Fruit fly (Drosophila melanogaster) whole organism, prepupa: Measurements from ENCODE around the gene CG13114.

Experiments
- Blimp-1 ChIP-seq: fragments of 200-800 bp; sonication (Bioruptor generic); optimal IDR thresholded peaks from 3 replicates; lab custom pipeline; 2017; ENCODE audit warnings: missing biosample characterization, missing genetic modification characterization, mild to moderate bottlenecking, moderate library complexity, missing genetic modification reagents
- CG10631 ChIP-seq: fragments of 200-800 bp; sonication (Bioruptor generic); optimal IDR thresholded peaks from 2 replicates; lab custom pipeline; 2016; ENCODE audit warnings: missing biosample characterization, missing genetic modification characterization
- CG10669 ChIP-seq: fragments of 200-800 bp; sonication (Bioruptor generic); optimal IDR thresholded peaks from 3 replicates; lab custom pipeline; 2018; ENCODE audit warnings: missing biosample characterization, mild to moderate bottlenecking, missing genetic modification characterization, moderate library complexity
- CG11902 ChIP-seq: fragments of 200-800 bp; sonication (Bioruptor generic); optimal IDR thresholded peaks from 3 replicates; lab custom pipeline; 2016; ENCODE audit warnings: missing biosample characterization, missing genetic modification characterization
- CG15336 ChIP-seq: fragments of 200-800 bp; sonication (Bioruptor generic); IDR thresholded peaks from 2 replicates; pipeline ENCODE4 v1.3.6; 2022; ENCODE audit warnings: missing biosample characterization, missing genetic modification characterization
- CG1621 ChIP-seq: fragments of 200-800 bp; sonication (Bioruptor generic); optimal IDR thresholded peaks from 3 replicates; lab custom pipeline; 2018; ENCODE audit warnings: missing biosample characterization, mild to moderate bottlenecking, missing genetic modification characterization
- CG3032 ChIP-seq: fragments of 200-800 bp; optimal IDR thresholded peaks from 2 replicates; lab custom pipeline; 2019; ENCODE audit warnings: missing biosample characterization, mild to moderate bottlenecking, missing genetic modification characterization, moderate library complexity
- CG31627 ChIP-seq: fragments of 200-800 bp; sonication (Bioruptor generic); optimal IDR thresholded peaks from 3 replicates; lab custom pipeline; 2016; ENCODE audit warnings: missing biosample characterization, missing genetic modification characterization
- CG34406 ChIP-seq: fragments of 200-800 bp; sonication (Bioruptor generic); optimal IDR thresholded peaks from 3 replicates; lab custom pipeline; 2016; ENCODE audit warnings: missing biosample characterization, missing genetic modification characterization
- CG6163 ChIP-seq: fragments of 200-800 bp; sonication (Bioruptor generic); IDR thresholded peaks from 3 replicates; pipeline ENCODE4 v1.3.6; 2022; ENCODE audit warnings: missing biosample characterization, missing genetic modification characterization
- CG6792 ChIP-seq: fragments of 200-800 bp; sonication (Bioruptor generic); optimal IDR thresholded peaks from 3 replicates; lab custom pipeline; 2016; ENCODE audit warnings: missing biosample characterization, missing genetic modification characterization
- CG6808 ChIP-seq: fragments of 200-800 bp; sonication (Bioruptor generic); optimal IDR thresholded peaks from 3 replicates; lab custom pipeline; 2017; ENCODE audit warnings: missing biosample characterization, missing genetic modification characterization, mild to moderate bottlenecking, moderate library complexity, missing genetic modification reagents
- CG7368 ChIP-seq: fragments of 200-800 bp; sonication (Bioruptor generic); optimal IDR thresholded peaks from 3 replicates; lab custom pipeline; 2016; ENCODE audit warnings: missing biosample characterization, missing genetic modification characterization
- CG8119 ChIP-seq: fragments of 200-800 bp; sonication (Bioruptor generic); IDR thresholded peaks from 3 replicates; pipeline ENCODE4 v1.3.6; 2022; ENCODE audit warnings: missing biosample characterization, missing genetic modification characterization
- Eip75B ChIP-seq: fragments of 200-800 bp; sonication (Bioruptor generic); optimal IDR thresholded peaks from 3 replicates; lab custom pipeline; 2016; ENCODE audit warnings: missing biosample characterization, missing genetic modification characterization
- Eip78C ChIP-seq: fragments of 200-800 bp; sonication (Bioruptor generic); peaks from one replicate; lab custom pipeline; 2016; ENCODE audit warnings: missing biosample characterization, missing genetic modification characterization
- Eip93F ChIP-seq: fragments of 200-800 bp; sonication (Bioruptor generic); optimal IDR thresholded peaks from 2 replicates; lab custom pipeline; 2016; ENCODE audit warnings: missing biosample characterization, mild to moderate bottlenecking, missing genetic modification characterization
- Ets96B ChIP-seq: fragments of 200-800 bp; optimal IDR thresholded peaks from 2 replicates; lab custom pipeline; 2019; ENCODE audit warnings: missing biosample characterization, mild to moderate bottlenecking, missing genetic modification characterization, moderate library complexity
- Hr38 ChIP-seq: sonication (Bioruptor generic); optimal IDR thresholded peaks from 2 replicates; lab custom pipeline; 2016; ENCODE audit warnings: missing biosample characterization, missing genetic modification characterization
- Hr39 ChIP-seq: fragments of 200-800 bp; sonication (Bioruptor generic); optimal IDR thresholded peaks from 2 replicates; lab custom pipeline; 2016; ENCODE audit warnings: missing biosample characterization, missing genetic modification characterization
- OdsH ChIP-seq: fragments of 200-800 bp; sonication (Bioruptor generic); optimal IDR thresholded peaks from 3 replicates; lab custom pipeline; 2016; ENCODE audit warnings: missing biosample characterization, missing genetic modification characterization
- Sox102F ChIP-seq: fragments of 200-800 bp; sonication (Bioruptor generic); optimal IDR thresholded peaks from 2 replicates; lab custom pipeline; 2016; ENCODE audit warnings: missing biosample characterization, mild to moderate bottlenecking, missing genetic modification characterization
- Sox14 ChIP-seq: fragments of 200-800 bp; sonication (Bioruptor generic); optimal IDR thresholded peaks from 3 replicates; lab custom pipeline; 2016; ENCODE audit warnings: missing biosample characterization, missing genetic modification characterization
- achi ChIP-seq: fragments of 200-800 bp; sonication (Bioruptor generic); optimal IDR thresholded peaks from 3 replicates; lab custom pipeline; 2016; ENCODE audit warnings: missing biosample characterization, missing genetic modification characterization
- acj6 ChIP-seq: fragments of 200-800 bp; sonication (Bioruptor generic); optimal IDR thresholded peaks from 3 replicates; lab custom pipeline; 2016; ENCODE audit warnings: missing biosample characterization, missing genetic modification characterization
- cyc ChIP-seq: fragments of 200-800 bp; sonication (Bioruptor generic); optimal IDR thresholded peaks from 3 replicates; lab custom pipeline; 2016; ENCODE audit warnings: missing biosample characterization, missing genetic modification characterization
- dac ChIP-seq: fragments of 200-800 bp; sonication (Bioruptor generic); optimal IDR thresholded peaks from 2 replicates; lab custom pipeline; 2017; ENCODE audit warnings: missing biosample characterization, mild to moderate bottlenecking, missing genetic modification characterization
- dsx ChIP-seq: fragments of 200-800 bp; optimal IDR thresholded peaks from 3 replicates; lab custom pipeline; 2019; ENCODE audit warnings: missing biosample characterization, mild to moderate bottlenecking, missing genetic modification characterization, moderate library complexity; ENCODE audit not compliant: poor library complexity, severe bottlenecking
- eg ChIP-seq: fragments of 200-800 bp; sonication (Bioruptor generic); IDR thresholded peaks from 3 replicates; pipeline ENCODE4 v1.3.6; 2022; ENCODE audit warnings: missing biosample characterization, missing genetic modification characterization
- fkh ChIP-seq: fragments of 200-800 bp; sonication (Bioruptor generic); optimal IDR thresholded peaks from 3 replicates; lab custom pipeline; 2017; ENCODE audit warnings: missing biosample characterization, mild to moderate bottlenecking, missing genetic modification characterization, moderate library complexity
- lz ChIP-seq: fragments of 200-800 bp; sonication (Bioruptor generic); optimal IDR thresholded peaks from 3 replicates; lab custom pipeline; 2016; ENCODE audit warnings: missing biosample characterization, missing genetic modification characterization
- net ChIP-seq: fragments of 200-800 bp; sonication (Bioruptor generic); optimal IDR thresholded peaks from 3 replicates; lab custom pipeline; 2016; ENCODE audit warnings: missing biosample characterization, missing genetic modification characterization
- ss ChIP-seq, 2 experiments: fragments of 200-800 bp; sonication (Bioruptor generic); optimal IDR thresholded peaks; 2 replicates in 1 of 2; 3 replicates in 1 of 2; lab custom pipeline; 2017 to 2018; ENCODE audit warnings: mild to moderate bottlenecking in 2 of 2, missing biosample characterization in 2 of 2, missing genetic modification characterization in 2 of 2, moderate library complexity in 1 of 2
- svp ChIP-seq: fragments of 200-800 bp; sonication (Bioruptor generic); peaks from one replicate; lab custom pipeline; 2016; ENCODE audit warnings: missing biosample characterization, missing genetic modification characterization
- topi ChIP-seq: fragments of 200-800 bp; sonication (Bioruptor generic); optimal IDR thresholded peaks from 3 replicates; lab custom pipeline; 2016; ENCODE audit warnings: missing biosample characterization, missing genetic modification characterization
- vri ChIP-seq: fragments of 200-800 bp; sonication (Bioruptor generic); optimal IDR thresholded peaks from 3 replicates; lab custom pipeline; 2016; ENCODE audit warnings: missing biosample characterization, mild to moderate bottlenecking, missing genetic modification characterization

CG13114 gene

dm6 chr2L:9542578-9542977 lies 3.0 kb upstream of the CG13114 start, which contains the start of gene Cpr30B:
Cpr30B (plus strand) TSS chr2L:9542878.
- TF ChIP-seq OdsH (GFP tag; lab: Kevin White, UChicago), result no peak
- 0 out of 3 replicates have a peak, but pooled peaks have one; percentile 9 for TF ChIP-seq eg (GFP tag; lab: Robert Waterston, UW)
- no peak for TF ChIP-seq dsx (GFP tag; lab: Kevin White, UChicago)
- no peak for TF ChIP-seq Eip75B (GFP tag; lab: Kevin White, UChicago)
- TF ChIP-seq, all 60 proteins: peak for 1

DNA sequence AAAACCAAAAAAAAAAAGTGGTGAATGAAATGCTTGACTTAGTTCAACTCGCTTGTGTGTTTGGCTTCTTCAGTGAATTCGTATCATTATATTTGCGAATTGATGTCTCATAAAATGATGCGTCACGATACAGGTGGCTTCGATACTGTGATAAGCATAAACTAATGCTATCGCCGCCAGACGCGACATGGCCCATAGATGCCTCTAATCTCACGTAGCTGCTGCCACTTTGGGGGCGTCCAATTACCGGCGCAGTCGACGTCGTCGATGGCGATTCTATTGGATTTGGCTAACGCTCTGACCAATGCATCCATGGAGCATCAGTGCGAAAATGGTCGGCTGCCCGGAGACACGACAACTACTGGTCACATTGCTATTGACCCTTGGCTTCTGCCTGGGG lies 1.7 kb upstream of the CG13114 start, which contains the start of gene CG13113:
TSS of gene CG13113 (plus strand) at position 301 of the 400 bp plus-strand sequence.
- TF ChIP-seq CG10631 (GFP tag; lab: Kevin White, UChicago), result no peak
- TF ChIP-seq Hr38 (GFP tag; lab: Kevin White, UChicago), result no peak
- TF ChIP-seq vri (GFP tag; lab: Kevin White, UChicago), result no peak
- no peak for TF ChIP-seq Eip78C (GFP tag; lab: Kevin White, UChicago)
- TF ChIP-seq CG6792, result no peak
- TF ChIP-seq lz, result no peak
- TF ChIP-seq Sox102F (GFP tag; lab: Kevin White, UChicago), result no peak
- TF ChIP-seq CG11902 (GFP tag; lab: Kevin White, UChicago), result no peak
- TF ChIP-seq net (GFP tag; lab: Kevin White, UChicago), result no peak
- TF ChIP-seq CG8119 (GFP tag; lab: Robert Waterston, UW), result no peak
- TF ChIP-seq dac (GFP tag; lab: Kevin White, UChicago), result no peak
- no peak for TF ChIP-seq topi (GFP tag; lab: Kevin White, UChicago)
- TF ChIP-seq CG34406 (GFP tag; lab: Kevin White, UChicago), result no peak
- TF ChIP-seq Ets96B, result no peak
- no peak for TF ChIP-seq eg (GFP tag; lab: Robert Waterston, UW)

DNA sequence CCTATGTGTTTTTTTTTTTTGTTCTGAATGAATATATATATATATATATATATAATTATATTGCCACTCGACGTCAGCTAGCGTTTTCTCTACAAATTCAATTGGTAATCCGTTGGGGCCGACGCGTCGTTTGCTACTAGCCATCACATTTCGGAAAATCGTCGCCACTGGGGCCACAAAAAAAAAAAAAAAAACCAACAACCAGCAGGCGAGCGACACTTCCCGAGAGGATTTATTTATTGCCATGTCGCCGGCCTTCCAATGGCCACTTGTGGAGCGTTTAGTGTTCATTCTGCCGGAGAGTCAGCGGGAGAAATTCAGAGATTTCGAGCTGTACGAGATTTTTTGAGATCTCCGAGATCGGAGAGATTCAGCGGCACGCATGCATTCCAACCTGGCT lies 5.3 kb downstream of the CG13114 start:
- TF ChIP-seq eg (GFP tag; lab: Robert Waterston, UW), result peak; percentile 56; the same call in 1 of the 3 replicates
- TF ChIP-seq CG6792, result no peak
- TF ChIP-seq CG15336 (GFP tag; lab: Robert Waterston, UW), result peak; percentile 64
- TF ChIP-seq, all 60 proteins: peak for 2

dm6 chr2L:9557858-9558257 lies 12.2 kb downstream of the CG13114 start:
- no peak for TF ChIP-seq Hr38 (GFP tag; lab: Kevin White, UChicago)
- TF ChIP-seq Hr39 (GFP tag; lab: Kevin White, UChicago), result no peak
- TF ChIP-seq CG7368 (GFP tag; lab: Kevin White, UChicago), result no peak
- TF ChIP-seq CG15336 (GFP tag; lab: Robert Waterston, UW), result no peak
- no peak for TF ChIP-seq CG6808
- no peak for TF ChIP-seq CG31627 (GFP tag; lab: Kevin White, UChicago)
- TF ChIP-seq CG8119 (GFP tag; lab: Robert Waterston, UW), result no peak
- TF ChIP-seq Eip93F, result no peak
- TF ChIP-seq, all 60 proteins: peak for 0

DNA sequence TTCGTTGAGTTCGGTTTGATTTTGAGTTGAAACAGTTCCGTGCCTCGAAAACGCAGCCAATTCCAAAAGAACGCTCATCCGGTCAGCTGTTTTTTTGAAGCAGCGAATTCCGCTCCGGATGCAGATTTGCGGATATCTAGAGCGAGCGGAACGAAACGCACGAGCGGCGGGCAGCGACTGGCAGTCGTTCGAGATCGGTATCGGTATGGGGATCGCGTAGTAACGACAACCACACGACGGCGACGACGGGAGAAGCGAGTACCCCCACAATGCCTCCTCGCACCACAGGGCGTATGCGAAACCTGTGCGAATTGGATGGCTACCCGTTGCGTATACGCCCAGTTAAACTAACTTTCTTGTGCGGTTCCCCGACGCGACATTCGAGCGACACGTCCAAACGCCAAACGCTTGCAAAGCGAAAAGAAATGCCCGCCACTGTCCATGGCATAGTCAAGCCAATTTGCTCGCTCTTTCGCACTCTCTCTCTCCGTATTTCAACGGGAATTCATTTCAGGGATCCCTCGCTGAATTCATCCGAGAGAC lies 14.5 kb downstream of the CG13114 start:
- 0 out of 3 replicates have a peak, but pooled peaks have one; percentile 25 for TF ChIP-seq CG6163 (GFP tag; lab: Robert Waterston, UW)
- peak; percentile 27; the same call in 1 of the 3 replicates for TF ChIP-seq eg (GFP tag; lab: Robert Waterston, UW)
- TF ChIP-seq CG3032 (tag; lab: Kevin White, UChicago), result no peak
- TF ChIP-seq, all 60 proteins: peak for 2

- TF ChIP-seq CG8119 (GFP tag; lab: Robert Waterston, UW) (0 out of 3 replicates have a peak, but pooled peaks have one; percentile 21), Eip78C (GFP tag; lab: Kevin White, UChicago) (peak; percentile 66), achi (GFP tag; lab: Kevin White, UChicago) (peak; percentile 13), Sox102F (GFP tag; lab: Kevin White, UChicago) (no peak)
Measured at dm6 chr2L:9562713-9563112, 17.1 kb downstream of the CG13114 start.

DNA sequence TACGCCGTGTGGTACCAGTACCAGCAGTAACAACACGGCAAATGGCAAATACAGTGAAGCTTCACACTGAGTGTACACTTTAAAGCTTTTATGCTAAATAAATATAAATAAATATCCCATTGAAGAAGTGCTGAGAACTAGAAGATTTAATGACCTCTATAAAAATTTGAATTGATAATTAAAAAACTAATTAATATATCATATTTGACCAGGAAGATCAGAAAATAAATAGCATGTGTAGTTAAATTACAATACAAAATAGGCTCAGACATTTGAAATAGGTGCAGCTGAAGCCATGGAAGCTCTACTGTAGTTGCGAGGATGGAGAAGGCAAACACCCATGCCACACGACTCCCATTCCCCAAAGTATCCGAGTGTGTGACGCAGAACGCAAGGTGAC lies 18.9 kb downstream of the CG13114 start:
- no peak for TF ChIP-seq CG31627 (GFP tag; lab: Kevin White, UChicago)
- TF ChIP-seq CG10669 (GFP tag; lab: Kevin White, UChicago), result peak; percentile 14
- TF ChIP-seq CG6808, result no peak
- TF ChIP-seq CG15336 (GFP tag; lab: Robert Waterston, UW), result peak; percentile 85
- TF ChIP-seq lz, result peak; percentile 8
- TF ChIP-seq dac (GFP tag; lab: Kevin White, UChicago), result peak; percentile 27
- no peak for TF ChIP-seq Sox14
- no peak for TF ChIP-seq Blimp-1 (GFP tag; lab: Kevin White, UChicago)
- TF ChIP-seq fkh (GFP tag; lab: Kevin White, UChicago), result no peak
- peak; percentile 2 for TF ChIP-seq cyc (GFP tag; lab: Kevin White, UChicago)
- peak; percentile 32 for TF ChIP-seq acj6 (GFP tag; lab: Kevin White, UChicago)
- TF ChIP-seq Eip75B (GFP tag; lab: Kevin White, UChicago), result peak; percentile 15
- TF ChIP-seq CG1621 (tag; lab: Kevin White, UChicago), result no peak
- no peak for TF ChIP-seq ss (GFP tag; optimal IDR thresholded peaks at IDR 0.05; lab: Kevin White, UChicago)
- peak; percentile 52 for TF ChIP-seq CG6163 (GFP tag; lab: Robert Waterston, UW)
- TF ChIP-seq Eip78C (GFP tag; lab: Kevin White, UChicago), result peak; percentile 61
- no peak for TF ChIP-seq svp
- TF ChIP-seq CG6792, result no peak
